Fruit fly (Drosophila melanogaster) whole organism, prepupa: Measurements from ENCODE around the gene Gmd.

Experiments
- CG16779 ChIP-seq: fragments of 200-800 bp; sonication (Bioruptor generic); optimal IDR thresholded peaks from 3 replicates; lab custom pipeline; 2017; ENCODE audit warnings: missing biosample characterization, mild to moderate bottlenecking, missing genetic modification characterization
- CG6854 ChIP-seq: fragments of 200-800 bp; sonication (Bioruptor generic); optimal IDR thresholded peaks from 2 replicates; lab custom pipeline; 2017; ENCODE audit warnings: missing biosample characterization, mild to moderate bottlenecking, missing genetic modification characterization

dm6 chr2L:4932284-4932683 lies 44.5 kb downstream of the Gmd start, which contains the start of gene hoe1:
- TF ChIP-seq CG6854 (GFP tag; lab: Kevin White, UChicago) (no peak), CG16779 (no peak)
